Worm (Caenorhabditis elegans): ENCODE results near the gene F35H10.10.

The F35H10.10 gene

DNA sequence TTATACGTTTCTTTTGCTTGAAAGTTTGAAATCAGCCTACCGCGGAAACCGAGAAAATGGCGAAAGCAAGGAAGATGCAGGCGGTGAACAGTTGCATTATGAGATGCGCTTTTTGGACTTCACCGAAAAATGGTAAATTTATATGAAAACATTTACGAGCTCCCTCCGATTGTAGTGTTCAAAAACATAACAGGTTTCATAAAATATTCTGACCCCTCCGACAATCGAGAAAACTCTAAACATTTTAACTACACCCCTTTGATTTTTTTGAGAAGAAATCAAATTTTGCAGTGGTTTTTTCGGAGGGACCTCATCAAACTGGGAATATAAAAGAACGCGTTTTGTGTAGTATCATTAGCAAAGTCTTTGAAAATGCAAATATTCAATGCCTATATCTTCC is 34.3 kb upstream of the F35H10.10 start, which contains the start of the genes F17E9.18 and F17E9.15:
Gene F17E9.18 (minus strand): TSS at position 101 of the 400 bp plus-strand sequence.
Gene F17E9.15 (plus strand): TSS at position 368 of the 400 bp plus-strand sequence.
- no peak for TF ChIP-seq ref-1 (GFP tag; conservative IDR thresholded peaks at IDR 0.05)
- TF ChIP-seq flt-1 (GFP tag; IDR thresholded peaks at IDR 0.05): no peak
- no peak for TF ChIP-seq med-1 (GFP tag; optimal IDR thresholded peaks at IDR 0.05; ENCODE audit: insufficient read depth)
- no peak for TF ChIP-seq cog-1 (tag; optimal IDR thresholded peaks at IDR 0.05)
- TF ChIP-seq tab-1 (GFP tag; IDR thresholded peaks at IDR 0.05): no peak
- no peak for TF ChIP-seq ztf-29 (GFP tag; IDR thresholded peaks at IDR 0.05)
- TF ChIP-seq ztf-23 (GFP tag; IDR thresholded peaks at IDR 0.05): no peak

DNA sequence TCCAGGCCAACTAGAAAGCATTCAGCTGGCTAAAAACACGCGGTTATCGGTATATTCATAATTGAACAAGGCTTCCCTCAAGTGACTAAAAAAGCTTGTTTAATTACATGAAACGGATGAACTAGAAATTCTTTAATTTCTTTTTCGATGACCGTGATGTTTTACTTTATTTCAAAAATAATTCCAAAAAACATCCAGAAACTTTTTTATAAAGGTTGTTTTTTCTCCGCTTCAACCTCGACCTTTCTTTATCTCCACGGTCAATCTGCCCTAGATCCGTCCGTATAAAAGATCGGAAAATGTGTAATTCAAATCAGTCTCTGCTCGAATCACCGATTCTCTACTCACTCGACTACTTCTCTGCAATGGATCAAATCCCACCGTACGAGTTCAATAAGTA is 32.8 kb upstream of the F35H10.10 start, which contains the start of gene F17E9.5:
Gene F17E9.5 (plus strand): TSS at position 301 of the 400 bp plus-strand sequence.
- TF ChIP-seq ref-1 (GFP tag; conservative IDR thresholded peaks at IDR 0.05): no peak
- TF ChIP-seq flt-1 (GFP tag; IDR thresholded peaks at IDR 0.05): no peak
- TF ChIP-seq med-1 (GFP tag; optimal IDR thresholded peaks at IDR 0.05; ENCODE audit: insufficient read depth): no peak
- TF ChIP-seq cog-1 (tag; optimal IDR thresholded peaks at IDR 0.05): no peak
- no peak for TF ChIP-seq ztf-23 (GFP tag; IDR thresholded peaks at IDR 0.05)
- TF ChIP-seq klf-2 (GFP tag; conservative IDR thresholded peaks at IDR 0.05): no peak
- TF ChIP-seq T22C8.4 (GFP tag; IDR thresholded peaks at IDR 0.05): no peak

DNA sequence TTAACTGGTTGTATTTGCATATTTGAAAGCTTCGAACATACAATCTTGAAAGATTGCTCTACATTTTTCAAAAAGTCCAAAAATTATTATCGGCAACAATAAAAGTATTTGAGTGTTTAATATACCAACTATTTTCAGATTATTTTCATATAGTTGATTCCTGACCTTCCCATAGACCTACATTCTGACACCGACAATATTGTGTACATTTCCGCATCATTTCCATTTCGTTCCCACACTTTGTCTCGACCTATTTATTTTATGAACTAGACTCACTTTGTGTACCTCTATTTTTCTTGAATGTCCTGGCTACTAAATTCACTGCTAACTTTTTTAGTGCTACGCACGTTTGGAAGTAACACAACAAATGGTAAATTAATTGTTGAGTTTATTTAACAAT is 29.6 kb upstream of the F35H10.10 start, which contains the start of gene lgc-5:
Gene lgc-5 (plus strand): TSS at position 301 of the 400 bp plus-strand sequence.
- TF ChIP-seq T22C8.4 (GFP tag; IDR thresholded peaks at IDR 0.05) (no peak), klf-2 (GFP tag; conservative IDR thresholded peaks at IDR 0.05) (no peak), ztf-29 (GFP tag; IDR thresholded peaks at IDR 0.05) (no peak), ref-1 (GFP tag; conservative IDR thresholded peaks at IDR 0.05) (no peak), flt-1 (GFP tag; IDR thresholded peaks at IDR 0.05) (no peak), cog-1 (tag; optimal IDR thresholded peaks at IDR 0.05) (no peak), tab-1 (GFP tag; IDR thresholded peaks at IDR 0.05) (no peak), med-1 (GFP tag; optimal IDR thresholded peaks at IDR 0.05; ENCODE audit: insufficient read depth) (no peak), ztf-23 (GFP tag; IDR thresholded peaks at IDR 0.05) (no peak)

DNA sequence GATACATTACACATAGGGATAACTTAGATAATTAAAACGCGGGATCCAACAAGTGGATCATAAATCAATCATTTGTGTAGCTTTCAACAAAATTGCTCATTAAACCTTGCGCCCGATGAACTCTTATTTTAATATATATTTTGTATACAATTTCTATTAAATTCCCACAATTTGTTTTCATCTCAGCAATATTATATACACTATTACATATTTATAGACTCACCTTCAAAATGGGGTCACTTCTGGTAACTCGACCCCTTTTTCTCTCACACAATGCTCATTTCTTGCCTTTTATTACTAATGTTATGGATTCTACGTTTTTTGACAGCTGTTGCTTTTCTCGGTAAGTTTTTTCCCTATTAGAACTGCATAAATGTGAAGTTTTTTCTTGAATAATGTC is 26.9 kb upstream of the F35H10.10 start, which contains the start of gene lgc-6:
Gene lgc-6 (plus strand): TSS at position 301 of the 400 bp plus-strand sequence.
- no peak for TF ChIP-seq cog-1 (tag; optimal IDR thresholded peaks at IDR 0.05)
- TF ChIP-seq med-1 (GFP tag; optimal IDR thresholded peaks at IDR 0.05; ENCODE audit: insufficient read depth): no peak
- TF ChIP-seq ztf-23 (GFP tag; IDR thresholded peaks at IDR 0.05): no peak
- no peak for TF ChIP-seq ztf-29 (GFP tag; IDR thresholded peaks at IDR 0.05)
- TF ChIP-seq klf-2 (GFP tag; conservative IDR thresholded peaks at IDR 0.05): no peak
- no peak for TF ChIP-seq flt-1 (GFP tag; IDR thresholded peaks at IDR 0.05)
- TF ChIP-seq tab-1 (GFP tag; IDR thresholded peaks at IDR 0.05): no peak
- TF ChIP-seq ref-1 (GFP tag; conservative IDR thresholded peaks at IDR 0.05): no peak
- no peak for TF ChIP-seq T22C8.4 (GFP tag; IDR thresholded peaks at IDR 0.05)

DNA sequence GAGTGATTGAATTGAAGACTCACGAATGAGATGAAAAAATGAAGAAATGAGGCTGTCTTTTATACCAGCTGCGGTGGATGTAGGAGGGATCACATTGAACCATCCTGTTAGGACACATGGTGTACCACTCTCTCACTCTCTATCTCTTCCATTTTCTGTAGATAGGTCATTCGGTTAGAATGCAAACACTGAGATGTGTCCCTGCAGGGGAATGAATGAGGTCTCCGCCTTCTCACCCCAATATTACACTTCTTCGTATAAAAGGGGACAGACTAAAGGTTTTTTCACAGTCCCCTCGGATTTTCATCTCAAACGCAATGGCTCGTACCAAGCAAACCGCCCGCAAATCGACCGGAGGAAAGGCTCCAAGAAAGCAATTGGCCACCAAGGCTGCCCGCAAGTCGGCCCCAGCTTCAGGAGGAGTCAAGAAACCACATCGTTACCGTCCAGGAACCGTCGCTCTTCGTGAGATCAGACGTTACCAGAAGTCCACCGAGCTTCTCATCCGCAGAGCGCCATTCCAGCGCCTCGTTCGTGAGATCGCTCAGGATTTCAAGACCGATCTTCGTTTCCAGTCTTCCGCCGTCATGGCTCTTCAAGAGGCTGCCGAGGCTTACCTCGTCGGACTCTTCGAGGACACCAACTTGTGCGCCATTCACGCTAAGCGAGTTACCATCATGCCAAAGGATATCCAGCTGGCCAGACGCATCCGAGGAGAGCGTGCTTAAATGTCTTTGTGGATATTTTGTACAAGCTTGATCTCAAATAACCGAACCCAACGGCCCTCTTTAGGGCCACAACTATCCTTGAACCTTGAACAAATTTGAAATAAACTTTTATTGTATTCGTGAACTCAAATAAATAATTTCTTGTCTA is 21.5 kb upstream of the F35H10.10 start, which contains the start of gene his-32:
Gene his-32 (plus strand): TSS at position 318 of the 876 bp plus-strand sequence.
- peak; percentile 86 for TF ChIP-seq flt-1 (GFP tag; IDR thresholded peaks at IDR 0.05)
- TF ChIP-seq cog-1 (tag; optimal IDR thresholded peaks at IDR 0.05): peak; percentile 87
- TF ChIP-seq T22C8.4 (GFP tag; IDR thresholded peaks at IDR 0.05): no peak
- TF ChIP-seq ztf-23 (GFP tag; IDR thresholded peaks at IDR 0.05): no peak
- TF ChIP-seq ztf-29 (GFP tag; IDR thresholded peaks at IDR 0.05): peak; percentile 14; the same call in 1 of the 2 replicates

DNA sequence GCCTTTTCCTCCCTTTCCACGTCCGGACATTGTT is 21.0 kb upstream of the F35H10.10 start, which contains the start of gene his-31:
Gene his-31 (minus strand): TSS at position 30 of the 34 bp plus-strand sequence.
- no peak for TF ChIP-seq med-1 (GFP tag; optimal IDR thresholded peaks at IDR 0.05; ENCODE audit: insufficient read depth)
- TF ChIP-seq cog-1 (tag; optimal IDR thresholded peaks at IDR 0.05): no peak
- no peak for TF ChIP-seq klf-2 (GFP tag; conservative IDR thresholded peaks at IDR 0.05)
- no peak for TF ChIP-seq tab-1 (GFP tag; IDR thresholded peaks at IDR 0.05)
- no peak for TF ChIP-seq ztf-23 (GFP tag; IDR thresholded peaks at IDR 0.05)
- no peak for TF ChIP-seq ref-1 (GFP tag; conservative IDR thresholded peaks at IDR 0.05)
- TF ChIP-seq flt-1 (GFP tag; IDR thresholded peaks at IDR 0.05): no peak
- TF ChIP-seq ztf-29 (GFP tag; IDR thresholded peaks at IDR 0.05): no peak
- TF ChIP-seq T22C8.4 (GFP tag; IDR thresholded peaks at IDR 0.05): no peak

DNA sequence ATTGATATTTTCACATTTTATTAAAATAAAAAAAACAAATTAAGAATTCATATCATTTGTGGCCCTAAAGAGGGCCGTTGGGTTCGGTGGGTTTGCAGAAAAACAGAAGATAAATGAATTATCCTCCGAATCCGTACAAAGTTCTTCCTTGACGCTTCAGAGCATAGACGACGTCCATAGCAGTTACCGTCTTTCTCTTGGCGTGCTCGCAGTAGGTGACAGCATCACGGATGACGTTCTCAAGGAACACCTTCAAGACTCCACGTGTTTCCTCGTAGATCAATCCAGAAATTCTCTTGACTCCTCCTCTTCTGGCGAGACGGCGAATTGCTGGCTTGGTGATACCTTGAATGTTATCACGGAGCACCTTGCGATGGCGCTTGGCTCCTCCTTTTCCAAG is 20.8 kb upstream of the F35H10.10 start:
- TF ChIP-seq cog-1 (tag; optimal IDR thresholded peaks at IDR 0.05) (no peak), klf-2 (GFP tag; conservative IDR thresholded peaks at IDR 0.05) (no peak)

DNA sequence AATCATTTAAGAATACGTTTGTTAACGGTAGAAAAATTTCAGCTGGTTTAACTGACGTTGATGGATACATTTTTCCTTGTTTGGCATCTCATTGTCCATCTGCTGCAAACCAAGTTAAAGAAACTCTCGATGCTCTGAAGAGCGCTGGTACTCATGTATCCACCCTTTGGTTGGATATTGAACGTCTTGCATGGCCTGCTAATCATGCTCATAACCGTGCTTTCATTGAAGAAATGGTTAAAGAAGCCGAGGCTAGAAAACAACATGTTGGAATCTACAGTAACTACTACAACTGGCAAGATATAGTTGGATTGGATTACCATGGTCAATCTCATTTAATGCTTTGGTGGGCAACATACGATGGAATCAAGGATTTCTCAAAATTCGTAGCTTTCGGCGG is 20.3 kb upstream of the F35H10.10 start:
- TF ChIP-seq med-1 (GFP tag; optimal IDR thresholded peaks at IDR 0.05; ENCODE audit: insufficient read depth) (no peak), ztf-23 (GFP tag; IDR thresholded peaks at IDR 0.05) (no peak), ztf-29 (GFP tag; IDR thresholded peaks at IDR 0.05) (no peak), cog-1 (tag; optimal IDR thresholded peaks at IDR 0.05) (no peak)

DNA sequence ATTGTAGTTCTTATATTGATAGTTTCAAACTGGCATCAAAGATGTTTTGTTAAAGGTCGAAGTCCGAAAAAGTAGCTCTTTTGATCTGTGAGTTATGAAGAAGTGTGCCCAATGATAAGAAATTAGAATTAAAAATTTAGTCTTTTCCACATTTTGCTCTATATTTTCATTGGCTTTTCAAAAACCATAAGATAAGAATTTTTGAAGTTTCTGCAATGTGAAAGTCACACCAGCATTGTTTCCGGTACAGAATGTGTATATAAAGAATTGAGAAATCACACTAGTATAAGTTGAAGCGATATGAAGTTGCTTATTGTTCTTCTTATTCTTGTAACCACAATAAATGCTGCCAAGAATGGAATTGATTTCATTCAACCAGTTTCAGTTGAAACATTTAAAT is 19.8 kb upstream of the F35H10.10 start, which contains the start of gene lys-10:
Gene lys-10 (plus strand): TSS at position 301 of the 400 bp plus-strand sequence.
- TF ChIP-seq flt-1 (GFP tag; IDR thresholded peaks at IDR 0.05): no peak
- TF ChIP-seq cog-1 (tag; optimal IDR thresholded peaks at IDR 0.05): no peak
- TF ChIP-seq med-1 (GFP tag; optimal IDR thresholded peaks at IDR 0.05; ENCODE audit: insufficient read depth): no peak
- TF ChIP-seq ztf-23 (GFP tag; IDR thresholded peaks at IDR 0.05): no peak
- no peak for TF ChIP-seq klf-2 (GFP tag; conservative IDR thresholded peaks at IDR 0.05)
- TF ChIP-seq ztf-29 (GFP tag; IDR thresholded peaks at IDR 0.05): no peak
- no peak for TF ChIP-seq ref-1 (GFP tag; conservative IDR thresholded peaks at IDR 0.05)
- TF ChIP-seq T22C8.4 (GFP tag; IDR thresholded peaks at IDR 0.05): no peak
- TF ChIP-seq tab-1 (GFP tag; IDR thresholded peaks at IDR 0.05): no peak

DNA sequence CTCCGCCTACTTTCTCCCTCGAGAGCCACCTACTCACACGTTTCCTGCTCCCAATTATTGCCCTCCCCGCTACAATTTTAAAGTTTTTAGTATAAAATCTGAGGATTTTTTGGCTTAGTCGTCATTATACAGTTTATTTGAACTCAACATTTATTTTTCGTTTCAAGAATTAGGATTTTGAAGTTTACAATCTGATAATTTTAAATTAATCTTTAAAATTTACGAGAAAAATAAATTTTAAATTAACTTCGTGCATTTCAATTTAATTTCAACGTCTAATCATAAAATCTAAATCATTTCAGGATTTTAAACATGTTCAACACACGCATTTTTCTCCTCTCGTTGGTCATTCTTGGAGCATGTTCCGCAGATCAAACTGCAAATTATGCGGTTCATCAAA is 16.2 kb upstream of the F35H10.10 start, which contains the start of gene F35H10.2:
Gene F35H10.2 (plus strand): TSS at position 301 of the 400 bp plus-strand sequence.
- TF ChIP-seq ztf-23 (GFP tag; IDR thresholded peaks at IDR 0.05): no peak
- TF ChIP-seq klf-2 (GFP tag; conservative IDR thresholded peaks at IDR 0.05): no peak
- TF ChIP-seq T22C8.4 (GFP tag; IDR thresholded peaks at IDR 0.05): no peak
- TF ChIP-seq ref-1 (GFP tag; conservative IDR thresholded peaks at IDR 0.05): no peak
- TF ChIP-seq med-1 (GFP tag; optimal IDR thresholded peaks at IDR 0.05; ENCODE audit: insufficient read depth): no peak
